Fruit fly (Drosophila melanogaster) whole organism, embryonic: ENCODE results near the gene AlaRS-m.

Experiments
- Abd-B ChIP-seq: fragments of 200-800 bp; sonication (Bioruptor generic); optimal IDR thresholded peaks from 2 replicates; lab custom pipeline; 2018; ENCODE audit warnings: missing biosample characterization, mild to moderate bottlenecking, missing genetic modification characterization, moderate library complexity
- BEAF-32 ChIP-seq: fragments of 200-800 bp; sonication (Bioruptor generic); optimal IDR thresholded peaks from 3 replicates; lab custom pipeline; 2017; ENCODE audit warnings: missing biosample characterization, missing genetic modification characterization, mild to moderate bottlenecking, moderate library complexity, missing genetic modification reagents
- CG1024 ChIP-seq: fragments of 200-800 bp; sonication (Bioruptor generic); IDR thresholded peaks from 2 replicates; pipeline ENCODE4 v1.3.6; 2022; ENCODE audit warnings: missing biosample characterization, missing genetic modification characterization
- CG10267 ChIP-seq: fragments of 200-800 bp; sonication (Bioruptor generic); optimal IDR thresholded peaks from 2 replicates; lab custom pipeline; 2018; ENCODE audit warnings: missing biosample characterization, mild to moderate bottlenecking, missing genetic modification characterization, moderate library complexity
- CG10654 ChIP-seq: fragments of 200-800 bp; sonication (Bioruptor generic); optimal IDR thresholded peaks from 2 replicates; lab custom pipeline; 2016; ENCODE audit warnings: missing biosample characterization, missing genetic modification characterization
- CG10979 ChIP-seq: fragments of 200-800 bp; sonication (Bioruptor generic); optimal IDR thresholded peaks from 2 replicates; lab custom pipeline; 2018; ENCODE audit warnings: missing biosample characterization, mild to moderate bottlenecking, missing genetic modification characterization, moderate library complexity
- CG12942 ChIP-seq: fragments of 200-800 bp; sonication (Bioruptor generic); optimal IDR thresholded peaks from 3 replicates; lab custom pipeline; 2016; ENCODE audit warnings: missing biosample characterization, missing genetic modification characterization
- CG13287 ChIP-seq: fragments of 200-800 bp; sonication (Bioruptor generic); IDR thresholded peaks from 2 replicates; pipeline ENCODE4 v1.3.6; 2022; ENCODE audit warnings: missing biosample characterization, missing genetic modification characterization; ENCODE audit not compliant: partially characterized antibody
- CG13424 ChIP-seq: fragments of 200-800 bp; sonication (Bioruptor generic); optimal IDR thresholded peaks from 2 replicates; lab custom pipeline; 2019; ENCODE audit warnings: missing biosample characterization, mild to moderate bottlenecking, missing genetic modification characterization, moderate library complexity
- CG16863 ChIP-seq: fragments of 200-800 bp; sonication (Bioruptor generic); optimal IDR thresholded peaks from 3 replicates; lab custom pipeline; 2016; ENCODE audit warnings: missing biosample characterization, missing genetic modification characterization
- CG18764 ChIP-seq: fragments of 200-800 bp; sonication (Bioruptor generic); optimal IDR thresholded peaks from 3 replicates; lab custom pipeline; 2016; ENCODE audit warnings: missing biosample characterization, missing genetic modification characterization
- CG2712 ChIP-seq: fragments of 200-800 bp; optimal IDR thresholded peaks from 3 replicates; lab custom pipeline; 2019; ENCODE audit warnings: missing biosample characterization, mild to moderate bottlenecking, missing genetic modification characterization, moderate library complexity
- CG43689 ChIP-seq: fragments of 200-800 bp; sonication (Bioruptor generic); IDR thresholded peaks from 2 replicates; pipeline ENCODE4 v1.3.6; 2022; ENCODE audit warnings: missing biosample characterization, missing genetic modification characterization
- CG4820 ChIP-seq: fragments of 200-800 bp; sonication (Bioruptor generic); optimal IDR thresholded peaks from 3 replicates; lab custom pipeline; 2016; ENCODE audit warnings: missing biosample characterization, missing genetic modification characterization
- CG4854 ChIP-seq: fragments of 200-800 bp; sonication (Bioruptor generic); optimal IDR thresholded peaks from 2 replicates; lab custom pipeline; 2016; ENCODE audit warnings: missing biosample characterization, missing genetic modification characterization, inconsistent platforms
- CG8281 ChIP-seq: fragments of 200-800 bp; sonication (Bioruptor generic); optimal IDR thresholded peaks from 2 replicates; lab custom pipeline; 2018; ENCODE audit warnings: missing biosample characterization, mild to moderate bottlenecking, missing genetic modification characterization, moderate library complexity
- CG8924 ChIP-seq: fragments of 200-800 bp; optimal IDR thresholded peaks from 3 replicates; lab custom pipeline; 2019; ENCODE audit warnings: missing biosample characterization, mild to moderate bottlenecking, missing genetic modification characterization, moderate library complexity
- CG9876 ChIP-seq: fragments of 200-800 bp; sonication (Bioruptor generic); optimal IDR thresholded peaks from 2 replicates; lab custom pipeline; 2016; ENCODE audit warnings: missing biosample characterization, missing genetic modification characterization
- Doc3 ChIP-seq: fragments of 200-800 bp; sonication (Bioruptor generic); IDR thresholded peaks from 3 replicates; pipeline ENCODE4 v1.3.6; 2022; ENCODE audit warnings: missing biosample characterization, missing genetic modification characterization; ENCODE audit not compliant: partially characterized antibody
- Eip74EF ChIP-seq, 2 experiments: fragments of 200-800 bp in 1 of 2; fragments of >200 bp in 1 of 2; sonication (Bioruptor generic) in 1 of 2; optimal IDR thresholded peaks; 2 replicates each; lab custom pipeline; 2017 to 2019; ENCODE audit warnings: missing biosample characterization in 2 of 2, missing genetic modification characterization in 2 of 2, mild to moderate bottlenecking in 1 of 2, moderate library complexity in 1 of 2
- Ets97D ChIP-seq: fragments of 200-800 bp; sonication (Bioruptor generic); optimal IDR thresholded peaks from 3 replicates; lab custom pipeline; 2016; ENCODE audit warnings: missing biosample characterization, missing genetic modification characterization
- Hey ChIP-seq: fragments of 200-800 bp; sonication (Bioruptor generic); optimal IDR thresholded peaks from 3 replicates; lab custom pipeline; 2018; ENCODE audit warnings: missing biosample characterization, mild to moderate bottlenecking, missing genetic modification characterization
- Hr78 ChIP-seq, 2 experiments: fragments of 200-800 bp in 1 of 2; fragments of >200 bp in 1 of 2; sonication (Bioruptor generic) in 1 of 2; optimal IDR thresholded peaks; 2 replicates each; lab custom pipeline; 2017 to 2019; ENCODE audit warnings: missing biosample characterization in 2 of 2, missing genetic modification characterization in 2 of 2, mild to moderate bottlenecking in 1 of 2, moderate library complexity in 1 of 2
- Lhr ChIP-seq: fragments of 200-800 bp; sonication (Bioruptor generic); optimal IDR thresholded peaks from 3 replicates; lab custom pipeline; 2017; ENCODE audit warnings: mild to moderate bottlenecking, missing biosample characterization, missing genetic modification reagents, missing genetic modification characterization
- Lim3 ChIP-seq: fragments of 200-800 bp; sonication (Bioruptor generic); IDR thresholded peaks from 2 replicates; pipeline ENCODE4 v1.3.6; 2022; ENCODE audit warnings: missing biosample characterization, missing genetic modification characterization
- Oli ChIP-seq: fragments of 200-800 bp; sonication (Bioruptor generic); optimal IDR thresholded peaks from 2 replicates; lab custom pipeline; 2018; ENCODE audit warnings: missing biosample characterization, mild to moderate bottlenecking, missing genetic modification characterization, moderate library complexity
- Spps ChIP-seq: fragments of 200-800 bp; sonication (Bioruptor generic); optimal IDR thresholded peaks from 2 replicates; lab custom pipeline; 2018; ENCODE audit warnings: missing biosample characterization, mild to moderate bottlenecking, missing genetic modification characterization
- Xrp1 ChIP-seq: fragments of 200-800 bp; sonication (Bioruptor generic); IDR thresholded peaks from 2 replicates; pipeline ENCODE4 v1.3.6; 2022; ENCODE audit warnings: missing biosample characterization, missing genetic modification characterization
- bigmax ChIP-seq: fragments of 200-800 bp; sonication (Bioruptor generic); optimal IDR thresholded peaks from 2 replicates; lab custom pipeline; 2018; ENCODE audit warnings: missing biosample characterization, mild to moderate bottlenecking, missing genetic modification characterization
- cas ChIP-seq: fragments of 200-800 bp; sonication (Bioruptor generic); IDR thresholded peaks from 2 replicates; pipeline ENCODE4 v1.3.6; 2022; ENCODE audit warnings: missing biosample characterization, missing genetic modification characterization
- cg ChIP-seq: fragments of 200-800 bp; sonication (Bioruptor generic); optimal IDR thresholded peaks from 3 replicates; lab custom pipeline; 2019; ENCODE audit warnings: missing biosample characterization, mild to moderate bottlenecking, missing genetic modification characterization, moderate library complexity
- dm ChIP-seq: fragments of 200-800 bp; sonication (Bioruptor generic); optimal IDR thresholded peaks from 3 replicates; lab custom pipeline; 2016; ENCODE audit warnings: missing biosample characterization, missing genetic modification characterization
- dysf ChIP-seq: fragments of 200-800 bp; sonication (Bioruptor generic); IDR thresholded peaks from 3 replicates; pipeline ENCODE4 v1.3.6; 2022; ENCODE audit warnings: missing biosample characterization, missing genetic modification characterization
- gce ChIP-seq: fragments of 200-800 bp; sonication (Bioruptor generic); IDR thresholded peaks from 3 replicates; pipeline ENCODE4 v1.3.6; 2022; ENCODE audit warnings: missing biosample characterization, missing genetic modification characterization
- gt ChIP-seq: fragments of 200-800 bp; sonication (Bioruptor generic); IDR thresholded peaks from 2 replicates; pipeline ENCODE4 v1.3.6; 2022; ENCODE audit warnings: missing biosample characterization, missing genetic modification characterization
- kay ChIP-seq: fragments of 200-800 bp; sonication (Bioruptor generic); optimal IDR thresholded peaks from 2 replicates; lab custom pipeline; 2016; ENCODE audit warnings: missing biosample characterization, missing genetic modification characterization
- ken ChIP-seq: fragments of 200-800 bp; sonication (Bioruptor generic); IDR thresholded peaks from 3 replicates; pipeline ENCODE4 v1.3.6; 2022; ENCODE audit warnings: missing biosample characterization, missing genetic modification characterization
- klu ChIP-seq: fragments of 200-800 bp; sonication (Bioruptor generic); IDR thresholded peaks from 2 replicates; pipeline ENCODE4 v1.3.6; 2022; ENCODE audit warnings: missing biosample characterization, missing genetic modification characterization
- lola ChIP-seq, 3 experiments: fragments of >200 bp in 2 of 3; fragments of 200-800 bp in 1 of 3; sonication (Bioruptor generic) in 1 of 3; optimal IDR thresholded peaks; 2 replicates each; lab custom pipeline; 2017 to 2019; ENCODE audit warnings: missing biosample characterization in 3 of 3, missing genetic modification characterization in 3 of 3, mild to moderate bottlenecking in 1 of 3, moderate library complexity in 1 of 3
- oc ChIP-seq: fragments of 200-800 bp; sonication (Bioruptor generic); optimal IDR thresholded peaks from 2 replicates; lab custom pipeline; 2018; ENCODE audit warnings: missing biosample characterization, mild to moderate bottlenecking, missing genetic modification characterization, moderate library complexity
- pfk ChIP-seq: fragments of 200-800 bp; sonication (Bioruptor generic); optimal IDR thresholded peaks from 2 replicates; lab custom pipeline; 2018; ENCODE audit warnings: missing biosample characterization, mild to moderate bottlenecking, missing genetic modification characterization, moderate library complexity
- pho ChIP-seq: fragments of 200-800 bp; sonication (Bioruptor generic); optimal IDR thresholded peaks from 2 replicates; lab custom pipeline; 2016; ENCODE audit warnings: missing biosample characterization, missing genetic modification characterization
- shn ChIP-seq: fragments of 200-800 bp; sonication (Bioruptor generic); optimal IDR thresholded peaks from 3 replicates; lab custom pipeline; 2016; ENCODE audit warnings: missing biosample characterization, missing genetic modification characterization
- slou ChIP-seq: fragments of 200-800 bp; sonication (Bioruptor generic); optimal IDR thresholded peaks from 3 replicates; lab custom pipeline; 2016; ENCODE audit warnings: missing biosample characterization, missing genetic modification characterization
- sob ChIP-seq: fragments of 200-800 bp; sonication (Bioruptor generic); IDR thresholded peaks from 2 replicates; pipeline ENCODE4 v1.3.6; 2022; ENCODE audit warnings: missing biosample characterization, missing genetic modification characterization
- sr ChIP-seq: fragments of 200-800 bp; sonication (Bioruptor generic); IDR thresholded peaks from 3 replicates; pipeline ENCODE4 v1.3.6; 2022; ENCODE audit warnings: missing biosample characterization, missing genetic modification characterization
- ssp ChIP-seq: fragments of 200-800 bp; sonication (Bioruptor generic); IDR thresholded peaks from 2 replicates; pipeline ENCODE4 v1.3.6; 2022; ENCODE audit warnings: missing biosample characterization, missing genetic modification characterization
- tup ChIP-seq: fragments of 200-800 bp; sonication (Bioruptor generic); optimal IDR thresholded peaks from 2 replicates; lab custom pipeline; 2016; ENCODE audit warnings: missing biosample characterization, mild to moderate bottlenecking, missing genetic modification characterization, moderate library complexity

AlaRS-m gene

dm6 chr3L:5186807-5187571 lies 41.1 kb downstream of the AlaRS-m start (continued):
- TF ChIP-seq bigmax (GFP tag; lab: Kevin White, UChicago) (peak; percentile 30), Xrp1 (GFP tag; lab: Robert Waterston, UW) (peak; percentile 95), CG10979 (tag; lab: Kevin White, UChicago) (peak; percentile 93), Doc3 (no peak), cas (no peak), CG4820 (GFP tag; lab: Kevin White, UChicago) (peak; percentile 90), sob (GFP tag; lab: Robert Waterston, UW) (peak; percentile 86), CG16863 (peak; percentile 87), Lhr (GFP tag; lab: Kevin White, UChicago) (peak; percentile 68), Oli (tag; lab: Kevin White, UChicago) (peak; percentile 93), gce (GFP tag; lab: Robert Waterston, UW) (peak; percentile 80; the same call in 2 of the 3 replicates), ken (peak; percentile 88), CG43689 (GFP tag; lab: Robert Waterston, UW) (peak; percentile 74), CG4854 (GFP tag; lab: Kevin White, UChicago) (peak; percentile 85), CG10267 (peak; percentile 83), Spps (tag; lab: Kevin White, UChicago) (peak; percentile 84), klu (GFP tag; lab: Robert Waterston, UW) (peak; percentile 60; the same call in 1 of the 2 replicates), CG8281 (tag; lab: Kevin White, UChicago) (peak; percentile 69), CG2712 (peak; percentile 93), dysf (GFP tag; lab: Robert Waterston, UW) (peak; percentile 92), Lim3 (GFP tag; lab: Robert Waterston, UW) (peak; percentile 76), CG13287 (GFP tag; lab: Robert Waterston, UW) (no peak), CG8924 (tag; lab: Kevin White, UChicago) (peak; percentile 89), CG18764 (peak; percentile 79), Hey (tag; lab: Kevin White, UChicago) (peak; percentile 50), kay (GFP tag; lab: Kevin White, UChicago) (peak; percentile 94), Eip74EF (GFP tag; optimal IDR thresholded peaks at IDR 0.05; lab: Kevin White, UChicago) (peak in 1 of 2 experiments; percentile 81), sr (GFP tag; lab: Robert Waterston, UW) (peak; percentile 59; the same call in 1 of the 3 replicates), gt (GFP tag; lab: Robert Waterston, UW) (peak; percentile 76), CG10654 (peak; percentile 86), oc (tag; lab: Kevin White, UChicago) (peak; percentile 92), cg (GFP tag; lab: Kevin White, UChicago) (peak; percentile 57), CG9876 (GFP tag; lab: Kevin White, UChicago) (peak; percentile 78), lola (GFP tag; optimal IDR thresholded peaks at IDR 0.05; lab: Kevin White, UChicago) (peak in 1 of 3 experiments; percentile 88), pfk (GFP tag; lab: Kevin White, UChicago) (no peak), CG13424 (tag; lab: Kevin White, UChicago) (peak; percentile 85), Abd-B (GFP tag; lab: Kevin White, UChicago) (peak; percentile 87), tup (GFP tag; lab: Kevin White, UChicago) (peak; percentile 79), CG1024 (GFP tag; lab: Robert Waterston, UW) (peak; percentile 71), CG12942 (peak; percentile 78), ssp (GFP tag; lab: Robert Waterston, UW) (peak; percentile 55; the same call in 1 of the 2 replicates), BEAF-32 (GFP tag; lab: Kevin White, UChicago) (no peak), slou (peak; percentile 71), pho (peak; percentile 73), Hr78 (GFP tag; optimal IDR thresholded peaks at IDR 0.05; lab: Kevin White, UChicago) (peak in 1 of 2 experiments; percentile 63), dm (GFP tag; lab: Kevin White, UChicago) (peak; percentile 80), shn (peak; percentile 81), Ets97D (GFP tag; lab: Kevin White, UChicago) (peak; percentile 36)
